Fruit fly (Drosophila melanogaster) whole organism, embryonic: ENCODE measurements around the gene CG10019.

Source experiments
- ATbp ChIP-seq: fragments of 200-800 bp; sonication (Bioruptor generic); optimal IDR thresholded peaks from 2 replicates; lab custom pipeline; 2017; ENCODE audit warnings: missing biosample characterization, mild to moderate bottlenecking, missing genetic modification characterization, missing genetic modification reagents
- B-H2 ChIP-seq: fragments of 200-800 bp; sonication (Bioruptor generic); optimal IDR thresholded peaks from 2 replicates; lab custom pipeline; 2018; ENCODE audit warnings: missing biosample characterization, mild to moderate bottlenecking, missing genetic modification characterization
- Blimp-1 ChIP-seq: fragments of 200-800 bp; sonication (Bioruptor generic); optimal IDR thresholded peaks from 3 replicates; lab custom pipeline; 2018; ENCODE audit warnings: missing biosample characterization, missing genetic modification characterization, mild to moderate bottlenecking, moderate library complexity, missing genetic modification reagents
- CG11398 ChIP-seq: fragments of 200-800 bp; sonication (Bioruptor generic); optimal IDR thresholded peaks from 2 replicates; lab custom pipeline; 2016; ENCODE audit warnings: missing biosample characterization, missing genetic modification characterization
- CG12219 ChIP-seq: fragments of 200-800 bp; sonication (Bioruptor generic); optimal IDR thresholded peaks from 3 replicates; lab custom pipeline; 2018; ENCODE audit warnings: missing biosample characterization, mild to moderate bottlenecking, missing genetic modification characterization
- CG12659 ChIP-seq: fragments of 200-800 bp; sonication (Bioruptor generic); optimal IDR thresholded peaks from 3 replicates; lab custom pipeline; 2017; ENCODE audit warnings: mild to moderate bottlenecking, missing biosample characterization, missing genetic modification reagents, missing genetic modification characterization
- CG13296 ChIP-seq: fragments of 200-800 bp; sonication (Bioruptor generic); optimal IDR thresholded peaks from 3 replicates; lab custom pipeline; 2018; ENCODE audit warnings: missing biosample characterization, mild to moderate bottlenecking, missing genetic modification characterization
- CG14014 ChIP-seq: fragments of 200-800 bp; sonication (Bioruptor generic); IDR thresholded peaks from 2 replicates; pipeline ENCODE4 v1.3.6; 2022; ENCODE audit warnings: missing biosample characterization, missing genetic modification characterization
- CG14050 ChIP-seq: fragments of 200-800 bp; sonication (Bioruptor generic); IDR thresholded peaks from 3 replicates; pipeline ENCODE4 v1.3.6; 2022; ENCODE audit warnings: missing biosample characterization, missing genetic modification characterization
- CG16813 ChIP-seq: fragments of 200-800 bp; sonication (Bioruptor generic); IDR thresholded peaks from 3 replicates; pipeline ENCODE4 v1.3.6; 2022; ENCODE audit warnings: missing biosample characterization, missing genetic modification characterization; ENCODE audit not compliant: partially characterized antibody
- CG18262 ChIP-seq: fragments of 200-800 bp; optimal IDR thresholded peaks from 3 replicates; lab custom pipeline; 2019; ENCODE audit warnings: missing biosample characterization, mild to moderate bottlenecking, missing genetic modification characterization, moderate library complexity
- CG2199 ChIP-seq: fragments of 200-800 bp; sonication (Bioruptor generic); IDR thresholded peaks from 3 replicates; pipeline ENCODE4 v1.3.6; 2022; ENCODE audit warnings: missing biosample characterization, missing genetic modification characterization
- CG2889 ChIP-seq: fragments of 200-800 bp; sonication (Bioruptor generic); IDR thresholded peaks from 3 replicates; pipeline ENCODE4 v1.3.6; 2022; ENCODE audit warnings: missing biosample characterization, missing genetic modification characterization
- CG31441 ChIP-seq: fragments of 200-800 bp; sonication (Bioruptor generic); IDR thresholded peaks from 2 replicates; pipeline ENCODE4 v1.3.6; 2022; ENCODE audit warnings: missing biosample characterization, missing genetic modification characterization
- CG7357 ChIP-seq: fragments of 200-800 bp; sonication (Bioruptor generic); IDR thresholded peaks from 3 replicates; pipeline ENCODE4 v1.3.6; 2022; ENCODE audit warnings: missing biosample characterization, missing genetic modification characterization
- CG7963 ChIP-seq: fragments of 200-800 bp; sonication (Bioruptor generic); IDR thresholded peaks from 3 replicates; pipeline ENCODE4 v1.3.6; 2022; ENCODE audit warnings: missing biosample characterization, missing genetic modification characterization; ENCODE audit not compliant: partially characterized antibody
- CG8089 ChIP-seq: fragments of 200-800 bp; sonication (Bioruptor generic); optimal IDR thresholded peaks from 3 replicates; lab custom pipeline; 2016; ENCODE audit warnings: missing biosample characterization, missing genetic modification characterization
- CG8359 ChIP-seq: fragments of 200-800 bp; sonication (Bioruptor generic); optimal IDR thresholded peaks from 2 replicates; lab custom pipeline; 2017; ENCODE audit warnings: missing biosample characterization, mild to moderate bottlenecking, missing genetic modification characterization, borderline replicate concordance
- CG9876 ChIP-seq: fragments of 200-800 bp; sonication (Bioruptor generic); optimal IDR thresholded peaks from 2 replicates; lab custom pipeline; 2016; ENCODE audit warnings: missing biosample characterization, missing genetic modification characterization
- CHES-1-like ChIP-seq: fragments of 200-800 bp; sonication (Bioruptor generic); optimal IDR thresholded peaks from 2 replicates; lab custom pipeline; 2016; ENCODE audit warnings: missing biosample characterization, missing genetic modification characterization
- D ChIP-seq, 2 experiments: fragments of 200-800 bp in 1 of 2; fragments of >200 bp in 1 of 2; sonication (Bioruptor generic) in 1 of 2; optimal IDR thresholded peaks; 2 replicates in 1 of 2; 3 replicates in 1 of 2; lab custom pipeline; 2017; ENCODE audit warnings: mild to moderate bottlenecking in 1 of 2, missing biosample characterization in 1 of 2, missing genetic modification characterization in 1 of 2, missing genetic modification reagents in 1 of 2
- Doc2 ChIP-seq: fragments of 200-800 bp; sonication (Bioruptor generic); IDR thresholded peaks from 2 replicates; pipeline ENCODE4 v1.3.6; 2022; ENCODE audit warnings: missing biosample characterization, missing genetic modification characterization
- Ets97D ChIP-seq: fragments of 200-800 bp; sonication (Bioruptor generic); optimal IDR thresholded peaks from 3 replicates; lab custom pipeline; 2016; ENCODE audit warnings: missing biosample characterization, missing genetic modification characterization
- H15 ChIP-seq: fragments of 200-800 bp; sonication (Bioruptor generic); IDR thresholded peaks from 3 replicates; pipeline ENCODE4 v1.3.6; 2022; ENCODE audit warnings: missing biosample characterization, missing genetic modification characterization
- Lim3 ChIP-seq: fragments of 200-800 bp; sonication (Bioruptor generic); IDR thresholded peaks from 2 replicates; pipeline ENCODE4 v1.3.6; 2022; ENCODE audit warnings: missing biosample characterization, missing genetic modification characterization
- NC2α ChIP-seq: fragments of 200-800 bp; sonication (Bioruptor generic); optimal IDR thresholded peaks from 2 replicates; lab custom pipeline; 2016; ENCODE audit warnings: missing biosample characterization, missing genetic modification characterization
- NK7.1 ChIP-seq: fragments of 200-800 bp; sonication (Bioruptor generic); optimal IDR thresholded peaks from 3 replicates; lab custom pipeline; 2016; ENCODE audit warnings: missing biosample characterization, missing genetic modification characterization
- Pdp1 ChIP-seq, 2 experiments: fragments of 200-800 bp; sonication (Bioruptor generic); optimal IDR thresholded peaks; 3 replicates each; lab custom pipeline; 2016; ENCODE audit warnings: missing biosample characterization in 2 of 2, missing genetic modification characterization in 2 of 2, mild to moderate bottlenecking in 1 of 2, moderate library complexity in 1 of 2
- Sin3A ChIP-seq: fragments of >200 bp; optimal IDR thresholded peaks from 2 replicates; lab custom pipeline; 2018
- Ssrp ChIP-seq: fragments of 200-800 bp; sonication (Bioruptor generic); optimal IDR thresholded peaks from 2 replicates; lab custom pipeline; 2018; ENCODE audit warnings: missing biosample characterization, mild to moderate bottlenecking, missing genetic modification characterization, moderate library complexity
- YL-1 ChIP-seq: fragments of 200-800 bp; sonication (Bioruptor generic); optimal IDR thresholded peaks from 3 replicates; lab custom pipeline; 2017; ENCODE audit warnings: missing biosample characterization, mild to moderate bottlenecking, missing genetic modification characterization
- abd-A ChIP-seq: fragments of 200-800 bp; sonication (Bioruptor generic); optimal IDR thresholded peaks from 3 replicates; lab custom pipeline; 2019; ENCODE audit warnings: missing biosample characterization, mild to moderate bottlenecking, missing genetic modification characterization, moderate library complexity
- cato ChIP-seq: fragments of 200-800 bp; sonication (Bioruptor generic); optimal IDR thresholded peaks from 2 replicates; lab custom pipeline; 2016; ENCODE audit warnings: missing biosample characterization, missing genetic modification characterization, borderline replicate concordance
- ci ChIP-seq: fragments of 200-800 bp; sonication (Bioruptor generic); IDR thresholded peaks from 3 replicates; pipeline ENCODE4 v1.3.6; 2022; ENCODE audit warnings: missing biosample characterization, missing genetic modification characterization
- dan ChIP-seq: fragments of 200-800 bp; sonication (Bioruptor generic); IDR thresholded peaks from 2 replicates; pipeline ENCODE4 v1.3.6; 2022; ENCODE audit warnings: missing biosample characterization, missing genetic modification characterization
- danr ChIP-seq: fragments of 200-800 bp; sonication (Bioruptor generic); IDR thresholded peaks from 2 replicates; pipeline ENCODE4 v1.3.6; 2022; ENCODE audit warnings: missing biosample characterization, missing genetic modification characterization
- gem ChIP-seq: fragments of 200-800 bp; sonication (Bioruptor generic); optimal IDR thresholded peaks from 2 replicates; lab custom pipeline; 2019; ENCODE audit warnings: missing biosample characterization, mild to moderate bottlenecking, missing genetic modification characterization, moderate library complexity
- her ChIP-seq: fragments of 200-800 bp; sonication (Bioruptor generic); optimal IDR thresholded peaks from 2 replicates; lab custom pipeline; 2016; ENCODE audit warnings: missing biosample characterization, missing genetic modification characterization
- hth ChIP-seq: fragments of >200 bp; optimal IDR thresholded peaks from 2 replicates; lab custom pipeline; 2017; ENCODE audit warnings: inconsistent platforms
- ind ChIP-seq: fragments of 200-800 bp; sonication (Bioruptor generic); optimal IDR thresholded peaks from 3 replicates; lab custom pipeline; 2016; ENCODE audit warnings: missing biosample characterization, missing genetic modification characterization
- lab ChIP-seq: fragments of 200-800 bp; sonication (Bioruptor generic); optimal IDR thresholded peaks from 3 replicates; lab custom pipeline; 2017; ENCODE audit warnings: missing biosample characterization, missing genetic modification characterization, mild to moderate bottlenecking, moderate library complexity, missing genetic modification reagents
- sima ChIP-seq: fragments of 200-800 bp; sonication (Bioruptor generic); optimal IDR thresholded peaks from 2 replicates; lab custom pipeline; 2016; ENCODE audit warnings: missing biosample characterization, missing genetic modification characterization
- slou ChIP-seq: fragments of 200-800 bp; sonication (Bioruptor generic); optimal IDR thresholded peaks from 3 replicates; lab custom pipeline; 2016; ENCODE audit warnings: missing biosample characterization, missing genetic modification characterization
- tio ChIP-seq: fragments of 200-800 bp; sonication (Bioruptor generic); optimal IDR thresholded peaks from 2 replicates; lab custom pipeline; 2017; ENCODE audit warnings: missing biosample characterization, missing genetic modification characterization, inconsistent platforms
- unc-4 ChIP-seq: fragments of 200-800 bp; sonication (Bioruptor generic); IDR thresholded peaks from 2 replicates; pipeline ENCODE4 v1.3.6; 2022; ENCODE audit warnings: missing biosample characterization, missing genetic modification characterization; ENCODE audit not compliant: partially characterized antibody
- unpg ChIP-seq: fragments of 200-800 bp; sonication (Bioruptor generic); optimal IDR thresholded peaks from 3 replicates; lab custom pipeline; 2018; ENCODE audit warnings: missing biosample characterization, mild to moderate bottlenecking, missing genetic modification characterization, moderate library complexity
- vfl ChIP-seq: fragments of 200-800 bp; sonication (Bioruptor generic); optimal IDR thresholded peaks from 2 replicates; lab custom pipeline; 2016; ENCODE audit warnings: missing biosample characterization, missing genetic modification characterization
- yki ChIP-seq: fragments of >200 bp; optimal IDR thresholded peaks from 3 replicates; lab custom pipeline; 2018

CG10019 gene

DNA sequence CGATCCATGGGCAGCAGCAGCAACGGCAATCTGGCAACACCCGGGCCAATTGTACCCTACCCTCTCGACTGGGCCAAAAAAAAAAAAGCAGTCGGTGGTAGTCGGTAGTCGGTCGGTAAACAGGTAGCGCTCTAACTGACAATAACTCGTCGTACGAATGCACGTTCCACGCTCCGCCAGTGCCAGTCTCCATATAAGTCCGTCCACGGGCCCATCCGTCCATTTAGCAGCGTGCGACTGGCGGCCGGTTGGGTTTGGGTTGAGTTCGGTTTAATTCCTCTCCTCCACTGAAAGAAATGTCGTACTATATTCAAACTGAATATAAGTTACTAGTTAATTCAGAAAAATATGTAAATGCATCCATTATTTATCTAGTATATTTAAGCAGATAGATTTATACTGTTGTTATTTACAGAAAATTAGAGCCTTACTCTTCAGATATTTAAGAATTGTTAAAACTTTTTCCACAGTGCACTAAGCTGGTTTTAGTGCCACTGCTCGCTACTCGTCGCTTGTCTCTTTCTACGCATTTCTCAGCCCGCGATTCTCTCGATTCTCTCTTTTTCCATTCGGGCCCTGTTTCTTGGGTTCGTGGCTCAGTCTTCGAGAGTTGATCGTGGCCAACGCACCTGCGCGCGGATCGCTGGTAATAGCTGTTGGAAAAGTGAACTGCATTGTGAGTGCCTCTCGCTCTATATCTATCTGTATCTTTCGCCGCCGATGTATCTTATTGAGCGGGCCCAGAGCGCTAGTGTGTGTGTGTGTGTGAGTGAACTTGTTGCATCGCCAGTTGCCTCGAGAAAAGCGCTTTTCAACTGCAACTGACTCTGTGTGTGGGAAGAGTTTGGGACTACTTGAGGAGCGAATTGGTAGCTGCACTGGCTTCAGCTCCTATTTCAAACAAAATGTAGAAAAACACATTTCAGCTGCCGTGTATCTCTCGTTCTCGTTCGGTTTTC is 41.1 kb downstream of the CG10019 start, which contains the start of gene bowl (continued):
- TF ChIP-seq CG16813 (GFP tag; lab: Robert Waterston, UW), result no peak
- TF ChIP-seq CG31441 (GFP tag; lab: Robert Waterston, UW), result peak; percentile 86
- TF ChIP-seq NC2α (GFP tag; lab: Kevin White, UChicago), result peak; percentile 86
- peak; percentile 96 for TF ChIP-seq CG12219 (GFP tag; lab: Kevin White, UChicago)
- peak; percentile 95 for TF ChIP-seq H15
- peak; percentile 96 for TF ChIP-seq unpg
- TF ChIP-seq ind, result peak; percentile 89
- TF ChIP-seq CG8359 (GFP tag; lab: Kevin White, UChicago), result peak; percentile 77
- no peak for TF ChIP-seq Sin3A (lab: Kevin White, UChicago)
- TF ChIP-seq dan, result peak; percentile 91
- peak; percentile 63 for TF ChIP-seq Ets97D (GFP tag; lab: Kevin White, UChicago)
- peak; percentile 77 for TF ChIP-seq sima (GFP tag; lab: Kevin White, UChicago)
- no peak for TF ChIP-seq unc-4 (GFP tag; lab: Robert Waterston, UW)
- TF ChIP-seq lab (GFP tag; lab: Kevin White, UChicago), result peak; percentile 93
- peak; percentile 90 for TF ChIP-seq CG8089
- peak; percentile 39 for TF ChIP-seq B-H2 (GFP tag; lab: Kevin White, UChicago)
- TF ChIP-seq Doc2 (GFP tag; lab: Robert Waterston, UW), result peak; percentile 75; the same call in 1 of the 2 replicates
- TF ChIP-seq CG14050 (GFP tag; lab: Robert Waterston, UW), result peak; percentile 95
- TF ChIP-seq Lim3, result peak; percentile 82
- TF ChIP-seq danr, result peak; percentile 91
- TF ChIP-seq D (optimal IDR thresholded peaks at IDR 0.05; lab: Kevin White, UChicago), result peak; percentile 71
- TF ChIP-seq D (GFP tag; optimal IDR thresholded peaks at IDR 0.05; lab: Kevin White, UChicago), result peak; percentile 92
- TF ChIP-seq CG2199 (GFP tag; lab: Robert Waterston, UW), result peak; percentile 11; the same call in 1 of the 3 replicates
- TF ChIP-seq CG7963 (GFP tag; lab: Robert Waterston, UW), result no peak
- TF ChIP-seq CG9876, result peak; percentile 74
- TF ChIP-seq NK7.1 (GFP tag; lab: Kevin White, UChicago), result peak; percentile 92
- peak; percentile 89 for TF ChIP-seq Blimp-1 (GFP tag; lab: Kevin White, UChicago)
- TF ChIP-seq ci (GFP tag; lab: Robert Waterston, UW), result peak; percentile 95
- peak; percentile 96 for TF ChIP-seq CG14014 (GFP tag; lab: Robert Waterston, UW)
- peak; percentile 95 for TF ChIP-seq ATbp (GFP tag; lab: Kevin White, UChicago)
- peak; percentile 89 for TF ChIP-seq her
- TF ChIP-seq cato, result peak; percentile 95
- TF ChIP-seq hth, result no peak
- peak; percentile 89 for TF ChIP-seq vfl
- peak; percentile 96 for TF ChIP-seq tio (GFP tag; lab: Kevin White, UChicago)
- TF ChIP-seq CG18262 (tag; lab: Kevin White, UChicago), result peak; percentile 96
- peak; percentile 89 to 92 for TF ChIP-seq Pdp1 (GFP tag; optimal IDR thresholded peaks at IDR 0.05; lab: Kevin White, UChicago)
- peak; percentile 62 for TF ChIP-seq slou (GFP tag; lab: Kevin White, UChicago)
- TF ChIP-seq CG11398 (GFP tag; lab: Kevin White, UChicago), result peak; percentile 89
- TF ChIP-seq yki (lab: Kevin White, UChicago), result no peak
- TF ChIP-seq CG12659 (GFP tag; lab: Kevin White, UChicago), result peak; percentile 97
- peak; percentile 99 for TF ChIP-seq gem
- TF ChIP-seq CHES-1-like (GFP tag; lab: Kevin White, UChicago), result peak; percentile 93
- peak; percentile 95 for TF ChIP-seq Ssrp (tag; lab: Kevin White, UChicago)
- peak; percentile 86 for TF ChIP-seq CG13296
- TF ChIP-seq YL-1 (GFP tag; lab: Kevin White, UChicago), result peak; percentile 70
- TF ChIP-seq CG2889 (GFP tag; lab: Robert Waterston, UW), result peak; percentile 94
- peak; percentile 88 for TF ChIP-seq CG7357 (GFP tag; lab: Robert Waterston, UW)
- peak; percentile 44 for TF ChIP-seq abd-A
